Worm (Caenorhabditis elegans) whole organism, young adult: ENCODE measurements around the gene F41G3.20.

Source experiments
- B0261.1 ChIP-seq: sonication (generic microtip); optimal IDR thresholded peaks from 2 replicates; lab custom pipeline; 2016; ENCODE audit warnings: mild to moderate bottlenecking, missing genetic modification characterization, moderate library complexity, missing compliant biosample characterization
- B0336.3 ChIP-seq: fragments of 200-800 bp; sonication (Bioruptor generic); IDR thresholded peaks from 2 replicates; pipeline ENCODE4 v1.3.6; 2022; ENCODE audit warnings: missing genetic modification characterization, missing compliant biosample characterization
- D2030.7 ChIP-seq: fragments of 200-800 bp; sonication (Bioruptor generic); IDR thresholded peaks from 2 replicates; pipeline ENCODE4 v1.3.6; 2022; ENCODE audit warnings: missing genetic modification reagents, missing genetic modification characterization, missing compliant biosample characterization
- F37B4.10 ChIP-seq: fragments of 200-800 bp; sonication (Bioruptor generic); IDR thresholded peaks from 2 replicates; pipeline ENCODE4 v1.3.6; 2022; ENCODE audit warnings: missing genetic modification characterization, missing compliant biosample characterization
- F55B11.4 ChIP-seq: sonication (generic microtip); optimal IDR thresholded peaks from 2 replicates; lab custom pipeline; 2016; ENCODE audit warnings: missing compliant biosample characterization, missing genetic modification characterization, borderline replicate concordance; ENCODE audit not compliant: insufficient read depth
- F57C9.4 ChIP-seq: sonication (generic microtip); optimal IDR thresholded peaks from 2 replicates; lab custom pipeline; 2017; ENCODE audit warnings: mild to moderate bottlenecking, missing genetic modification characterization, missing compliant biosample characterization
- K11D2.4 ChIP-seq: fragments of 200-800 bp; sonication (Bioruptor generic); IDR thresholded peaks from 2 replicates; pipeline ENCODE4 v1.3.6; 2022; ENCODE audit warnings: missing genetic modification reagents, missing genetic modification characterization, missing compliant biosample characterization
- K12H6.12 ChIP-seq: fragments of 200-800 bp; sonication (Bioruptor generic); optimal IDR thresholded peaks from 2 replicates; lab custom pipeline; 2018; ENCODE audit warnings: mild to moderate bottlenecking, missing genetic modification characterization, missing compliant biosample characterization
- Y79H2A.3 ChIP-seq: fragments of 200-800 bp; sonication (Bioruptor generic); conservative IDR thresholded peaks from 2 replicates; pipeline ENCODE4 v1.3.6; 2022; ENCODE audit warnings: missing genetic modification reagents, missing genetic modification characterization, missing compliant biosample characterization
- aptf-2 ChIP-seq: fragments of 200-800 bp; sonication (Bioruptor generic); conservative IDR thresholded peaks from 2 replicates; pipeline ENCODE4 v1.3.6; 2022; ENCODE audit warnings: missing genetic modification reagents, missing genetic modification characterization, missing compliant biosample characterization
- attf-5 ChIP-seq: fragments of 200-800 bp; sonication (Bioruptor generic); optimal IDR thresholded peaks from 2 replicates; lab custom pipeline; 2018; ENCODE audit warnings: mild to moderate bottlenecking, missing genetic modification characterization, missing compliant biosample characterization
- ceh-100 ChIP-seq: fragments of 200-800 bp; sonication (Bioruptor generic); IDR thresholded peaks from 2 replicates; pipeline ENCODE4 v1.3.6; 2022; ENCODE audit warnings: missing genetic modification reagents, missing genetic modification characterization, missing compliant biosample characterization
- ceh-27 ChIP-seq: fragments of 200-800 bp; sonication (Bioruptor generic); optimal IDR thresholded peaks from 2 replicates; lab custom pipeline; 2018; ENCODE audit warnings: mild to moderate bottlenecking, missing genetic modification characterization, moderate library complexity, missing compliant biosample characterization
- die-1 ChIP-seq: sonication (generic microtip); optimal IDR thresholded peaks from 2 replicates; lab custom pipeline; 2016; ENCODE audit warnings: missing genotype, mild to moderate bottlenecking, missing genetic modification characterization, missing compliant biosample characterization
- dox-1 ChIP-seq: fragments of 200-800 bp; sonication (Bioruptor generic); IDR thresholded peaks from 2 replicates; pipeline ENCODE4 v1.3.6; 2022; ENCODE audit warnings: missing genetic modification reagents, missing genetic modification characterization, missing compliant biosample characterization
- dpff-1 ChIP-seq: sonication (generic microtip); optimal IDR thresholded peaks from 2 replicates; lab custom pipeline; 2017; ENCODE audit warnings: mild to moderate bottlenecking, missing genetic modification characterization, missing compliant biosample characterization
- efl-1 ChIP-seq: fragments of 150-350 bp; optimal IDR thresholded peaks from 2 replicates; lab custom pipeline; 2014; ENCODE audit warnings: missing biosample characterization, missing genetic modification reagents, missing genetic modification characterization
- ekl-4 ChIP-seq: fragments of 200-800 bp; sonication (Bioruptor generic); IDR thresholded peaks from 2 replicates; pipeline ENCODE4 v1.3.6; 2022; ENCODE audit warnings: missing genetic modification reagents, missing genetic modification characterization, missing compliant biosample characterization
- ets-4 ChIP-seq: fragments of 200-800 bp; sonication (Bioruptor generic); optimal IDR thresholded peaks from 2 replicates; lab custom pipeline; 2018; ENCODE audit warnings: mild to moderate bottlenecking, missing genetic modification characterization, missing compliant biosample characterization
- gei-17 ChIP-seq: fragments of 200-800 bp; sonication (Bioruptor generic); optimal IDR thresholded peaks from 2 replicates; lab custom pipeline; 2018; ENCODE audit warnings: mild to moderate bottlenecking, missing genetic modification characterization, missing compliant biosample characterization
- hlh-26 ChIP-seq: fragments of 200-800 bp; sonication (Bioruptor generic); conservative IDR thresholded peaks from 2 replicates; pipeline ENCODE4 v1.3.6; 2022; ENCODE audit warnings: missing genetic modification reagents, missing genetic modification characterization, missing compliant biosample characterization
- hmg-20 ChIP-seq: fragments of 200-800 bp; sonication (Bioruptor generic); IDR thresholded peaks from 2 replicates; pipeline ENCODE4 v1.3.6; 2022; ENCODE audit warnings: missing genetic modification reagents, missing genetic modification characterization, missing compliant biosample characterization
- lin-54 ChIP-seq: fragments of 200-800 bp; sonication (Bioruptor generic); optimal IDR thresholded peaks from 2 replicates; lab custom pipeline; 2018; ENCODE audit warnings: mild to moderate bottlenecking, missing genetic modification characterization, missing compliant biosample characterization
- lsl-1 ChIP-seq: fragments of 200-800 bp; sonication (Bioruptor generic); optimal IDR thresholded peaks from 2 replicates; lab custom pipeline; 2018; ENCODE audit warnings: mild to moderate bottlenecking, missing genetic modification characterization, moderate library complexity, missing compliant biosample characterization
- madf-3 ChIP-seq: fragments of 200-800 bp; sonication (Bioruptor generic); IDR thresholded peaks from 2 replicates; pipeline ENCODE4 v1.3.6; 2022; ENCODE audit warnings: missing genetic modification reagents, missing genetic modification characterization, missing compliant biosample characterization
- madf-6 ChIP-seq: fragments of 200-800 bp; sonication (Bioruptor generic); IDR thresholded peaks from 2 replicates; pipeline ENCODE4 v1.3.6; 2022; ENCODE audit warnings: missing genetic modification reagents, missing genetic modification characterization, missing compliant biosample characterization
- madf-8 ChIP-seq: fragments of 200-800 bp; sonication (Bioruptor generic); conservative IDR thresholded peaks from 2 replicates; pipeline ENCODE4 v1.3.6; 2022; ENCODE audit warnings: missing genetic modification reagents, missing genetic modification characterization, missing compliant biosample characterization
- mel-28 ChIP-seq: sonication (generic microtip); optimal IDR thresholded peaks from 2 replicates; lab custom pipeline; 2016; ENCODE audit warnings: borderline replicate concordance, mild to moderate bottlenecking, missing genetic modification characterization, missing compliant biosample characterization
- mes-4 ChIP-seq: sonication (generic microtip); optimal IDR thresholded peaks from 2 replicates; lab custom pipeline; 2016; ENCODE audit warnings: missing genotype, missing genetic modification characterization, missing compliant biosample characterization
- nfya-1 ChIP-seq: sonication (generic microtip); optimal IDR thresholded peaks from 2 replicates; lab custom pipeline; 2017; ENCODE audit warnings: antibody characterized with exemption, missing compliant biosample characterization, missing genetic modification characterization, borderline replicate concordance; ENCODE audit not compliant: insufficient read depth
- nfya-2 ChIP-seq: fragments of 200-800 bp; sonication (Bioruptor generic); IDR thresholded peaks from 2 replicates; pipeline ENCODE4 v1.3.6; 2022; ENCODE audit warnings: missing genetic modification reagents, missing genetic modification characterization, missing compliant biosample characterization
- nhr-179 ChIP-seq: sonication (generic microtip); optimal IDR thresholded peaks from 2 replicates; lab custom pipeline; 2016; ENCODE audit warnings: mild to moderate bottlenecking, missing genetic modification characterization, missing compliant biosample characterization
- nhr-27 ChIP-seq: fragments of 200-800 bp; sonication (Bioruptor generic); optimal IDR thresholded peaks from 2 replicates; lab custom pipeline; 2018; ENCODE audit warnings: mild to moderate bottlenecking, missing genetic modification characterization, moderate library complexity, missing compliant biosample characterization
- nhr-80 ChIP-seq: sonication (generic microtip); optimal IDR thresholded peaks from 2 replicates; lab custom pipeline; 2016; ENCODE audit warnings: missing genetic modification characterization, missing compliant biosample characterization
- pbrm-1 ChIP-seq: fragments of 200-800 bp; sonication (Bioruptor generic); IDR thresholded peaks from 2 replicates; pipeline ENCODE4 v1.3.6; 2022; ENCODE audit warnings: missing genetic modification reagents, missing genetic modification characterization, missing compliant biosample characterization
- rec-8 ChIP-seq, 2 experiments: sonication (generic microtip); optimal IDR thresholded peaks; 2 replicates each; lab custom pipeline; 2016; ENCODE audit warnings: mild to moderate bottlenecking in 2 of 2, missing genetic modification characterization in 2 of 2, missing genetic modification reagents in 2 of 2, missing genotype in 2 of 2, missing biosample characterization in 1 of 2, missing compliant biosample characterization in 1 of 2, moderate library complexity in 1 of 2
- sdz-38 ChIP-seq: sonication (generic microtip); optimal IDR thresholded peaks from 2 replicates; lab custom pipeline; 2016; ENCODE audit warnings: missing genotype, missing genetic modification characterization, missing compliant biosample characterization
- snpc-4 ChIP-seq, 5 experiments: fragments of 150-350 bp in 1 of 5; sonication (generic microtip) in 4 of 5; optimal IDR thresholded peaks; 2 replicates each; lab custom pipeline; 2014 to 2018; ENCODE audit warnings: missing genetic modification characterization in 5 of 5, missing biosample characterization in 3 of 5, antibody characterized with exemption in 2 of 5, mild to moderate bottlenecking in 2 of 5, missing compliant biosample characterization in 2 of 5, missing genotype in 2 of 5, moderate library complexity in 2 of 5, missing genetic modification reagents in 1 of 5
- tbp1 ChIP-seq: fragments of 200-800 bp; sonication (Bioruptor generic); optimal IDR thresholded peaks from 2 replicates; lab custom pipeline; 2018; ENCODE audit warnings: mild to moderate bottlenecking, missing genetic modification characterization, missing compliant biosample characterization
- tlf-1 ChIP-seq: fragments of 200-800 bp; sonication (Bioruptor generic); optimal IDR thresholded peaks from 2 replicates; lab custom pipeline; 2018; ENCODE audit warnings: mild to moderate bottlenecking, missing genetic modification characterization, missing compliant biosample characterization
- unc-130 ChIP-seq: sonication (generic microtip); optimal IDR thresholded peaks from 2 replicates; lab custom pipeline; 2016; ENCODE audit warnings: missing genetic modification reagents, missing genetic modification characterization, missing compliant biosample characterization
- ztf-18 ChIP-seq: sonication (generic microtip); optimal IDR thresholded peaks from 2 replicates; lab custom pipeline; 2016; ENCODE audit warnings: missing genotype, mild to moderate bottlenecking, missing genetic modification characterization, missing compliant biosample characterization
- ztf-25 ChIP-seq: fragments of 200-800 bp; sonication (Bioruptor generic); IDR thresholded peaks from 2 replicates; pipeline ENCODE4 v1.3.6; 2022; ENCODE audit warnings: missing genetic modification reagents, missing genetic modification characterization, missing compliant biosample characterization
- ztf-28 ChIP-seq: fragments of 200-800 bp; sonication (Bioruptor generic); IDR thresholded peaks from 2 replicates; pipeline ENCODE4 v1.3.6; 2022; ENCODE audit warnings: missing genetic modification reagents, missing genetic modification characterization, missing compliant biosample characterization
- ztf-6 ChIP-seq: fragments of 200-800 bp; sonication (Bioruptor generic); IDR thresholded peaks from 2 replicates; pipeline ENCODE4 v1.3.6; 2022; ENCODE audit warnings: missing genetic modification reagents, missing genetic modification characterization, missing compliant biosample characterization

The F41G3.20 gene

ce11 chrII:6779104-6779503 is 28.3 kb upstream of the F41G3.20 start, which contains the start of gene T13C2.7:
T13C2.7 (plus strand) TSS chrII:6779404.
- TF ChIP-seq pbrm-1 (GFP tag; lab: Robert Waterston, UW) (no peak), rec-8 (tag; optimal IDR thresholded peaks at IDR 0.05; lab: Kevin White, UChicago) (no peak), F37B4.10 (GFP tag; lab: Robert Waterston, UW) (no peak), ceh-100 (no peak), nhr-80 (tag; lab: Kevin White, UChicago) (no peak), ets-4 (GFP tag; lab: Kevin White, UChicago) (no peak), ztf-28 (GFP tag; lab: Robert Waterston, UW) (no peak), gei-17 (no peak), ekl-4 (GFP tag; lab: Robert Waterston, UW) (no peak), mel-28 (tag; lab: Kevin White, UChicago) (no peak), nfya-2 (GFP tag; lab: Robert Waterston, UW) (no peak), nhr-179 (no peak), K12H6.12 (tag; lab: Kevin White, UChicago) (no peak)

ce11 chrII:6776418-6777034 is 25.7 kb upstream of the F41G3.20 start, which contains the start of gene ssup-72:
ssup-72 (plus strand) TSS chrII:6776598.
- TF ChIP-seq ztf-6 (GFP tag; lab: Robert Waterston, UW) (no peak), B0336.3 (GFP tag; lab: Robert Waterston, UW) (no peak), aptf-2 (GFP tag; lab: Robert Waterston, UW) (no peak; the same call in 1 of the 2 replicates), madf-8 (GFP tag; lab: Robert Waterston, UW) (peak; percentile 50), F55B11.4 (tag; lab: Kevin White, UChicago) (no peak), dox-1 (GFP tag; lab: Robert Waterston, UW) (peak; percentile 81), ztf-25 (0 out of 2 replicates have a peak, but pooled peaks have one; percentile 6), pbrm-1 (GFP tag; lab: Robert Waterston, UW) (peak; percentile 50; the same call in 1 of the 2 replicates), snpc-4 (GFP tag; optimal IDR thresholded peaks at IDR 0.05; lab: Kevin White, UChicago) (no peak), snpc-4 (tag; optimal IDR thresholded peaks at IDR 0.05; lab: Kevin White, UChicago) (peak in 2 of 4 experiments; percentile 8 to 33), tbp1 (peak; percentile 22), Y79H2A.3 (GFP tag; lab: Robert Waterston, UW) (no peak), F57C9.4 (tag; lab: Kevin White, UChicago) (no peak), dpff-1 (tag; lab: Kevin White, UChicago) (no peak), ceh-100 (0 out of 2 replicates have a peak, but pooled peaks have one; percentile 16), nfya-1 (tag; lab: Kevin White, UChicago) (no peak), nhr-27 (tag; lab: Kevin White, UChicago) (no peak), nhr-80 (tag; lab: Kevin White, UChicago) (no peak), madf-3 (GFP tag; lab: Robert Waterston, UW) (0 out of 2 replicates have a peak, but pooled peaks have one; percentile 31), hmg-20 (GFP tag; lab: Robert Waterston, UW) (no peak), K12H6.12 (tag; lab: Kevin White, UChicago) (peak; percentile 1), K11D2.4 (0 out of 2 replicates have a peak, but pooled peaks have one; percentile 32), madf-6 (GFP tag; lab: Robert Waterston, UW) (peak; percentile 81), attf-5 (GFP tag; lab: Kevin White, UChicago) (peak; percentile 59), tlf-1 (GFP tag; lab: Kevin White, UChicago) (peak; percentile 8), hlh-26 (GFP tag; lab: Robert Waterston, UW) (no peak), mes-4 (tag; lab: Kevin White, UChicago) (no peak), B0261.1 (tag; lab: Kevin White, UChicago) (no peak), sdz-38 (tag; lab: Kevin White, UChicago) (no peak), lin-54 (GFP tag; lab: Kevin White, UChicago) (peak; percentile 78), efl-1 (GFP tag; lab: Kevin White, UChicago) (peak; percentile 48), lsl-1 (GFP tag; lab: Kevin White, UChicago) (peak; percentile 60), unc-130 (GFP tag; lab: Kevin White, UChicago) (peak; percentile 66), D2030.7 (GFP tag; lab: Robert Waterston, UW) (peak; percentile 76), ztf-18 (tag; lab: Kevin White, UChicago) (peak; percentile 92), ceh-27 (GFP tag; lab: Kevin White, UChicago) (peak; percentile 55), die-1 (no peak)
